Worm (Caenorhabditis elegans) whole organism, L4 larva: ENCODE data around the gene srbc-79.

Experiments
- D1046.2 ChIP-seq: fragments of 200-800 bp; sonication (Bioruptor generic); IDR thresholded peaks from 2 replicates; pipeline ENCODE4 v1.3.6; 2022; ENCODE audit warnings: missing genetic modification characterization, missing compliant biosample characterization
- fkh-10 ChIP-seq: fragments of 150-350 bp; optimal IDR thresholded peaks from 2 replicates; lab custom pipeline; 2014; ENCODE audit warnings: missing biosample characterization, missing genetic modification reagents, missing genetic modification characterization
- lin-13 ChIP-seq: fragments of 150-350 bp; optimal IDR thresholded peaks from 2 replicates; lab custom pipeline; 2014; ENCODE audit warnings: missing biosample characterization, missing genetic modification reagents, missing genetic modification characterization
- nhr-28 ChIP-seq: fragments of 150-350 bp; optimal IDR thresholded peaks from 2 replicates; lab custom pipeline; 2014; ENCODE audit warnings: missing biosample characterization, missing genetic modification characterization
- nhr-41 ChIP-seq: fragments of 200-800 bp; sonication (Bioruptor generic); IDR thresholded peaks from 2 replicates; pipeline ENCODE4 v1.3.6; 2022; ENCODE audit warnings: missing genetic modification reagents, missing genetic modification characterization, missing compliant biosample characterization
- nhr-77 ChIP-seq: fragments of 150-350 bp; optimal IDR thresholded peaks from 2 replicates; lab custom pipeline; 2014; ENCODE audit warnings: missing biosample characterization, missing genetic modification characterization
- pha-4 ChIP-seq, 2 experiments: fragments of 150-350 bp in 1 of 2; fragments of 200-800 bp in 1 of 2; sonication (Bioruptor generic) in 1 of 2; IDR thresholded peaks in 1 of 2; optimal IDR thresholded peaks in 1 of 2; 2 replicates each; pipeline versions ENCODE4 v1.3.6 to Lab custom; 2014 to 2022; ENCODE audit warnings: missing genetic modification characterization in 2 of 2, missing genetic modification reagents in 2 of 2, missing biosample characterization in 1 of 2, missing compliant biosample characterization in 1 of 2
- pqm-1 ChIP-seq: sonication (generic microtip); optimal IDR thresholded peaks from 2 replicates; lab custom pipeline; 2017; ENCODE audit warnings: missing biosample characterization, missing genetic modification characterization
- snpc-4 ChIP-seq: fragments of 150-350 bp; optimal IDR thresholded peaks from 2 replicates; lab custom pipeline; 2014; ENCODE audit warnings: missing biosample characterization, missing genetic modification characterization
- tag-97 ChIP-seq: fragments of 200-800 bp; sonication (Bioruptor generic); IDR thresholded peaks from 2 replicates; pipeline ENCODE4 v1.3.6; 2022; ENCODE audit warnings: missing genetic modification characterization, missing compliant biosample characterization
- vab-7 ChIP-seq: fragments of 200-800 bp; sonication (Bioruptor generic); IDR thresholded peaks from 2 replicates; pipeline ENCODE4 v1.3.6; 2022; ENCODE audit warnings: missing genetic modification reagents, missing genetic modification characterization, missing compliant biosample characterization

ce11 chrV:20464778-20465177 is 27.5 kb downstream of the srbc-79 start:
- TF ChIP-seq pqm-1 (no peak), fkh-10 (GFP tag; lab: Kevin White, UChicago) (no peak), D1046.2 (no peak), nhr-77 (tag; lab: Kevin White, UChicago) (no peak), nhr-28 (tag; lab: Kevin White, UChicago) (no peak), tag-97 (GFP tag; lab: Robert Waterston, UW) (no peak), pha-4 (GFP tag; IDR thresholded peaks at IDR 0.05; lab: Robert Waterston, UW) (no peak), pha-4 (tag; optimal IDR thresholded peaks at IDR 0.05; lab: Kevin White, UChicago) (no peak), nhr-41 (GFP tag; lab: Robert Waterston, UW) (no peak), lin-13 (GFP tag; lab: Kevin White, UChicago) (no peak), snpc-4 (tag; lab: Kevin White, UChicago) (no peak), vab-7 (GFP tag; lab: Robert Waterston, UW) (no peak)
